Worm (Caenorhabditis elegans): ENCODE data around the gene ark-1.

The ark-1 gene

DNA sequence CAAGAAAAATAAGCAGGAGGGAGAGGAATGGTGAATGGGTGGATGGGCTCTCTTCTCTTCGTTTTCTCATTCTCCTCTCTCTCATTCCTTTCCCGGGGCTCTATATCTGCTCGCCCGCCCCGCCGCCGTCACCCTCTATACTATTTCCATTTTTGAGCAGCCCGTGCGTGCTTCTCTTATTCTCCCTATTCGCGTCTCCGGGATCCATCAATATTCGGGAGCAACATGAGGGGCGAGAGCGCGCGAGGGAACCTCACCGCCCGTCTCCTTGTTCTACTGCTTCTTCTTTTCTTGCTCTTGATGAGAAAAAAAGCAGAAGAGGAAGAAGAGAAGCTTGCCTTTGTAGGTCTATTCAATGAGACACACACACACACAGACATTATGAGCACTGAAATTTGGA, 46.7 kb downstream of the ark-1 start:
- TF ChIP-seq mes-2 (tag; optimal IDR thresholded peaks at IDR 0.05; ENCODE audit: poor library complexity, severe bottlenecking) = peak; percentile 24
- TF ChIP-seq snpc-4 (tag; optimal IDR thresholded peaks at IDR 0.05) = no peak
- TF ChIP-seq set-16 (GFP tag; IDR thresholded peaks at IDR 0.05) = peak; percentile 54; the same call in 1 of the 2 replicates
- TF ChIP-seq mep-1 (tag; optimal IDR thresholded peaks at IDR 0.05) = peak; percentile 71
- 0 out of 2 replicates have a peak, but pooled peaks have one; percentile 26 for TF ChIP-seq vab-7 (GFP tag; IDR thresholded peaks at IDR 0.05)
- no peak; the same call in 1 of the 2 replicates for TF ChIP-seq egl-43 (GFP tag; IDR thresholded peaks at IDR 0.05)
- TF ChIP-seq ctbp-1 (GFP tag; IDR thresholded peaks at IDR 0.05) = 0 out of 2 replicates have a peak, but pooled peaks have one; percentile 42
- TF ChIP-seq mdl-1 (tag; optimal IDR thresholded peaks at IDR 0.05) = peak in 1 of 2 experiments; percentile 2
- no peak for TF ChIP-seq dve-1 (tag; optimal IDR thresholded peaks at IDR 0.05; ENCODE audit: insufficient read depth)
- TF ChIP-seq ZK546.5 (tag; optimal IDR thresholded peaks at IDR 0.05) = no peak
- no peak for TF ChIP-seq dpl-1 (GFP tag; optimal IDR thresholded peaks at IDR 0.05)
- peak; percentile 2 for TF ChIP-seq F37D6.2 (tag; optimal IDR thresholded peaks at IDR 0.05)
- peak in 1 of 2 experiments; percentile 44 for TF ChIP-seq lsy-2 (tag; optimal IDR thresholded peaks at IDR 0.05)
- TF ChIP-seq tra-1 (GFP tag; IDR thresholded peaks at IDR 0.05) = no peak
- TF ChIP-seq fkh-10 (GFP tag; optimal IDR thresholded peaks at IDR 0.05) = peak; percentile 34
- TF ChIP-seq rbr-2 (tag; optimal IDR thresholded peaks at IDR 0.05) = peak; percentile 67
- TF ChIP-seq hmg-1.1 (GFP tag; IDR thresholded peaks at IDR 0.05) = peak; percentile 46; the same call in 1 of the 2 replicates
- TF ChIP-seq hlh-30 (tag; optimal IDR thresholded peaks at IDR 0.05; ENCODE audit: insufficient read depth) = peak; percentile 14

- peak; percentile 88 for TF ChIP-seq aha-1 (tag)
- peak; percentile 54 for TF ChIP-seq rbr-2 (tag; optimal IDR thresholded peaks at IDR 0.05)
- TF ChIP-seq set-16 (GFP tag; IDR thresholded peaks at IDR 0.05) = no peak
- peak; percentile 46 for TF ChIP-seq fkh-10 (GFP tag; optimal IDR thresholded peaks at IDR 0.05)
- TF ChIP-seq lsy-2 (tag; optimal IDR thresholded peaks at IDR 0.05) = peak in 1 of 2 experiments; percentile 42
- 0 out of 2 replicates have a peak, but pooled peaks have one; percentile 14 for TF ChIP-seq hmg-1.1 (GFP tag; IDR thresholded peaks at IDR 0.05)
Measured at ce11 chrIV:12583181-12583580, 47.6 kb downstream of the ark-1 start.

DNA sequence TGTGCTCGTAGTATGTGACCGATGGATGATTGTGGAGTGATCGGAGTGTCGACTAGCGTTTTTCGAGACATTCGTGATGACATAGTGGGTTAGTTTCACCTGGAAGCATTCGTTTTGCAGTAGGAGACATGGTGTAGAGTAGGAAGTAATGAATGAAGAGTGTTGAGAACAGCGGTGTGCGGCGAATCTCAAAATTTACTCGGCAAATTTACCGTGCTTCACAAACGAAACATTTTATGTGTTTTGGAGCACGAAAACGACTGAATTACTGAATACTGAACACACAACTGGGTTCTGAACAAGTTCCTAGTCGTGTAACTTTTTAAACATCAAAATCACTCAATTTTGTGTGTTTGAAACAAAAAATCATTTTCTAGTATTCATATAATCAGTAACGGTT, 49.8 kb downstream of the ark-1 start, which contains the start of gene K08E7.6:
Gene K08E7.6, minus strand, starts transcription at position 101 of the 400 bp plus-strand sequence.
- TF ChIP-seq fkh-10 (GFP tag; optimal IDR thresholded peaks at IDR 0.05) (no peak), unc-62 (GFP tag; optimal IDR thresholded peaks at IDR 0.05 in 1 of 2) (peak in 1 of 2 experiments; percentile 37), unc-62 (tag; optimal IDR thresholded peaks at IDR 0.05) (no peak)

DNA sequence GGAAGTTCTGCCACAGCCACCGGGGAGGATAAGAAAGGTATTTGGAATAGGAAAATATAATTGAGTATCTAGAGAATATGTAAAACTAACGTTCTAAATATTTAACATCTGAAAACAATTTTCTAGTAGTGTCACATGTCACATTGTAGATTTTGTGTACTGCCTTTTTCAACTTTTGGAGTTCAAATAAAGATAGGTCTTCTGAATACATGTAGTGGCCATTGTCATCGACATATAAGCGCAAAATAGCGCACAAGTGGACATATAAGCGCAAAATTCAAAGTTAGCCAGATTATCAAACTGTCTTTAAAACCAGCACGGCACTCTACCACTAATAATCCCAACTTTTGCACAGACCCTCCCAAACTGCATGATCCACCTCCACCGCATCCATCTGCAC, 56.6 kb downstream of the ark-1 start:
- TF ChIP-seq aha-1 (tag) (peak; percentile 92), dpl-1 (GFP tag; optimal IDR thresholded peaks at IDR 0.05) (no peak)

DNA sequence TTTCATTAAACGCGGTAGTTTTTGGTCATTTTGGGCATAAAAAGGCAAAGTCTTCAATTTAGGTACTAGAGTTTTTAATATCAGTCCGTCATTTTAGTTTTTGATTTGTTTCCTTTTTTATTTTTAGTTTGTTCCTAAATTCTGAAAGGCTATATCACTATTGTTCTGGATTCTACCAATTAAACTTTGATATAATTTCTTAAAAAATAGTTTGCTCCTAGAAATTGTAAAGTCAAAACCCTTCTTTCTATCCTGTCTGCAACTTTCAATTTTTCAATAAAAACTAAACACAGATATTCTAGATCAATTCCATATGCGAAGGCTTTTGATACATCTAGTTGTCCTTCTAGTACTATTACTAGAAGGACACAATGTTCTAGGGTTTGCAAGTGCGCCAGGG, 57.8 kb downstream of the ark-1 start, which contains the start of gene K08E7.5:
Gene K08E7.5, plus strand, starts transcription at position 301 of the 400 bp plus-strand sequence.
- TF ChIP-seq aha-1 (tag) (peak; percentile 88), spr-3 (GFP tag; optimal IDR thresholded peaks at IDR 0.05) (no peak)
